Fruit fly (Drosophila melanogaster) whole organism, embryonic: ENCODE measurements around the gene ImpE1.

ENCODE experiments used
- Abd-B ChIP-seq: fragments of 200-800 bp; sonication (Bioruptor generic); optimal IDR thresholded peaks from 2 replicates; lab custom pipeline; 2018; ENCODE audit warnings: missing biosample characterization, mild to moderate bottlenecking, missing genetic modification characterization, moderate library complexity
- Aef1 ChIP-seq: fragments of 200-800 bp; sonication (Bioruptor generic); IDR thresholded peaks from 3 replicates; pipeline ENCODE4 v1.3.6; 2022; ENCODE audit warnings: missing biosample characterization, missing genetic modification characterization
- Asciz ChIP-seq: fragments of 200-800 bp; sonication (Bioruptor generic); optimal IDR thresholded peaks from 2 replicates; lab custom pipeline; 2017; ENCODE audit warnings: missing biosample characterization, mild to moderate bottlenecking, missing genetic modification characterization, missing genetic modification reagents
- Atf3 ChIP-seq: fragments of 200-800 bp; sonication (Bioruptor generic); optimal IDR thresholded peaks from 3 replicates; lab custom pipeline; 2016; ENCODE audit warnings: missing biosample characterization, missing genetic modification characterization
- B-H1 ChIP-seq: fragments of 200-800 bp; sonication (Bioruptor generic); IDR thresholded peaks from 3 replicates; pipeline ENCODE4 v1.3.6; 2022; ENCODE audit warnings: missing biosample characterization, missing genetic modification characterization
- Bdp1 ChIP-seq: fragments of 200-800 bp; sonication (Bioruptor generic); optimal IDR thresholded peaks from 3 replicates; lab custom pipeline; 2016; ENCODE audit warnings: missing biosample characterization, missing genetic modification characterization
- BtbVII ChIP-seq: fragments of 200-800 bp; sonication (Bioruptor generic); optimal IDR thresholded peaks from 3 replicates; lab custom pipeline; 2017; ENCODE audit warnings: missing biosample characterization, mild to moderate bottlenecking, missing genetic modification characterization
- C15 ChIP-seq: fragments of 200-800 bp; sonication (Bioruptor generic); IDR thresholded peaks from 3 replicates; pipeline ENCODE4 v1.3.6; 2022; ENCODE audit warnings: missing biosample characterization, missing genetic modification characterization
- CG11093 ChIP-seq: fragments of 200-800 bp; sonication (Bioruptor generic); IDR thresholded peaks from 3 replicates; pipeline ENCODE4 v1.3.6; 2022; ENCODE audit warnings: missing biosample characterization, missing genetic modification characterization
- CG11456 ChIP-seq: fragments of 200-800 bp; sonication (Bioruptor generic); IDR thresholded peaks from 3 replicates; pipeline ENCODE4 v1.3.6; 2022; ENCODE audit warnings: missing biosample characterization, missing genetic modification characterization
- CG13287 ChIP-seq: fragments of 200-800 bp; sonication (Bioruptor generic); IDR thresholded peaks from 2 replicates; pipeline ENCODE4 v1.3.6; 2022; ENCODE audit warnings: missing biosample characterization, missing genetic modification characterization; ENCODE audit not compliant: partially characterized antibody
- CG13775 ChIP-seq: fragments of 200-800 bp; sonication (Bioruptor generic); optimal IDR thresholded peaks from 3 replicates; lab custom pipeline; 2017; ENCODE audit warnings: missing biosample characterization, mild to moderate bottlenecking, missing genetic modification characterization
- CG15011 ChIP-seq: fragments of 200-800 bp; sonication (Bioruptor generic); optimal IDR thresholded peaks from 3 replicates; lab custom pipeline; 2018; ENCODE audit warnings: missing biosample characterization, mild to moderate bottlenecking, missing genetic modification characterization
- CG16863 ChIP-seq: fragments of 200-800 bp; sonication (Bioruptor generic); optimal IDR thresholded peaks from 3 replicates; lab custom pipeline; 2016; ENCODE audit warnings: missing biosample characterization, missing genetic modification characterization
- CG18011 ChIP-seq: fragments of 200-800 bp; sonication (Bioruptor generic); optimal IDR thresholded peaks from 2 replicates; lab custom pipeline; 2017; ENCODE audit warnings: missing biosample characterization, missing genetic modification characterization, mild to moderate bottlenecking, moderate library complexity, missing genotype
- CG2116 ChIP-seq: fragments of 200-800 bp; sonication (Bioruptor generic); optimal IDR thresholded peaks from 3 replicates; lab custom pipeline; 2018; ENCODE audit warnings: missing biosample characterization, mild to moderate bottlenecking, missing genetic modification characterization
- CG3407 ChIP-seq: fragments of 200-800 bp; sonication (Bioruptor generic); optimal IDR thresholded peaks from 2 replicates; lab custom pipeline; 2018; ENCODE audit warnings: missing biosample characterization, mild to moderate bottlenecking, missing genetic modification characterization
- CG3995 ChIP-seq: fragments of 200-800 bp; sonication (Bioruptor generic); optimal IDR thresholded peaks from 3 replicates; lab custom pipeline; 2016; ENCODE audit warnings: missing biosample characterization, missing genetic modification characterization
- CG4424 ChIP-seq: fragments of 200-800 bp; sonication (Bioruptor generic); optimal IDR thresholded peaks from 3 replicates; lab custom pipeline; 2016; ENCODE audit warnings: missing biosample characterization, missing genetic modification characterization
- CG6765 ChIP-seq: fragments of 200-800 bp; sonication (Bioruptor generic); optimal IDR thresholded peaks from 3 replicates; lab custom pipeline; 2017; ENCODE audit warnings: missing biosample characterization, mild to moderate bottlenecking, missing genetic modification characterization
- CG9215 ChIP-seq: fragments of 200-800 bp; sonication (Bioruptor generic); IDR thresholded peaks from 2 replicates; pipeline ENCODE4 v1.3.6; 2022; ENCODE audit warnings: missing biosample characterization, missing genetic modification characterization
- CG9437 ChIP-seq: fragments of 200-800 bp; sonication (Bioruptor generic); optimal IDR thresholded peaks from 2 replicates; lab custom pipeline; 2018; ENCODE audit warnings: missing biosample characterization, mild to moderate bottlenecking, missing genetic modification characterization
- CTCF ChIP-seq: fragments of 200-800 bp; sonication (Bioruptor generic); optimal IDR thresholded peaks from 2 replicates; lab custom pipeline; 2017; ENCODE audit warnings: missing biosample characterization, mild to moderate bottlenecking, missing genetic modification characterization, moderate library complexity
- D ChIP-seq, 2 experiments: fragments of 200-800 bp in 1 of 2; fragments of >200 bp in 1 of 2; sonication (Bioruptor generic) in 1 of 2; optimal IDR thresholded peaks; 2 replicates in 1 of 2; 3 replicates in 1 of 2; lab custom pipeline; 2017; ENCODE audit warnings: mild to moderate bottlenecking in 1 of 2, missing biosample characterization in 1 of 2, missing genetic modification characterization in 1 of 2, missing genetic modification reagents in 1 of 2
- D19B ChIP-seq: fragments of 200-800 bp; sonication (Bioruptor generic); optimal IDR thresholded peaks from 2 replicates; lab custom pipeline; 2017; ENCODE audit warnings: missing biosample characterization, mild to moderate bottlenecking, missing genetic modification characterization
- Deaf1 ChIP-seq: fragments of 200-800 bp; optimal IDR thresholded peaks from 3 replicates; lab custom pipeline; 2019; ENCODE audit warnings: missing biosample characterization, mild to moderate bottlenecking, missing genetic modification characterization, moderate library complexity
- Elba2 ChIP-seq: fragments of 200-800 bp; sonication (Bioruptor generic); optimal IDR thresholded peaks from 3 replicates; lab custom pipeline; 2016; ENCODE audit warnings: missing biosample characterization, missing genetic modification characterization
- HLH54F ChIP-seq: fragments of 200-800 bp; sonication (Bioruptor generic); optimal IDR thresholded peaks from 3 replicates; lab custom pipeline; 2016; ENCODE audit warnings: missing biosample characterization, missing genetic modification characterization
- HmgD ChIP-seq: fragments of 200-800 bp; sonication (Bioruptor generic); optimal IDR thresholded peaks from 3 replicates; lab custom pipeline; 2016; ENCODE audit warnings: missing biosample characterization, missing genetic modification characterization
- Hmr ChIP-seq: fragments of 200-800 bp; sonication (Bioruptor generic); optimal IDR thresholded peaks from 3 replicates; lab custom pipeline; 2017; ENCODE audit warnings: mild to moderate bottlenecking, missing biosample characterization, missing genetic modification reagents, missing genetic modification characterization
- MESR4 ChIP-seq: fragments of 200-800 bp; sonication (Bioruptor generic); optimal IDR thresholded peaks from 2 replicates; lab custom pipeline; 2018; ENCODE audit warnings: missing biosample characterization, mild to moderate bottlenecking, missing genetic modification characterization, moderate library complexity
- Max ChIP-seq: fragments of 200-800 bp; sonication (Bioruptor generic); optimal IDR thresholded peaks from 2 replicates; lab custom pipeline; 2016; ENCODE audit warnings: missing biosample characterization, mild to moderate bottlenecking, missing genetic modification characterization
- Meics ChIP-seq: fragments of 200-800 bp; sonication (Bioruptor generic); optimal IDR thresholded peaks from 2 replicates; lab custom pipeline; 2017; ENCODE audit warnings: missing biosample characterization, mild to moderate bottlenecking, missing genetic modification characterization
- Myb ChIP-seq: fragments of 200-800 bp; sonication (Bioruptor generic); optimal IDR thresholded peaks from 2 replicates; lab custom pipeline; 2016; ENCODE audit warnings: missing biosample characterization, missing genetic modification characterization
- Nf-YB ChIP-seq: fragments of 200-800 bp; sonication (Bioruptor generic); optimal IDR thresholded peaks from 3 replicates; lab custom pipeline; 2019; ENCODE audit warnings: missing biosample characterization, mild to moderate bottlenecking, missing genetic modification characterization, moderate library complexity
- ac ChIP-seq: fragments of 200-800 bp; sonication (Bioruptor generic); optimal IDR thresholded peaks from 3 replicates; lab custom pipeline; 2017; ENCODE audit warnings: missing biosample characterization, mild to moderate bottlenecking, missing genetic modification characterization
- ase ChIP-seq: fragments of 200-800 bp; sonication (Bioruptor generic); IDR thresholded peaks from 3 replicates; pipeline ENCODE4 v1.3.6; 2022; ENCODE audit warnings: missing biosample characterization, missing genetic modification characterization
- exex ChIP-seq: fragments of 200-800 bp; sonication (Bioruptor generic); optimal IDR thresholded peaks from 4 replicates; lab custom pipeline; 2018; ENCODE audit warnings: missing biosample characterization, mild to moderate bottlenecking, missing genetic modification characterization, moderate library complexity
- hkb ChIP-seq, 2 experiments: fragments of 200-800 bp in 1 of 2; fragments of >200 bp in 1 of 2; sonication (Bioruptor generic) in 1 of 2; IDR thresholded peaks in 1 of 2; optimal IDR thresholded peaks in 1 of 2; 2 replicates each; pipeline versions ENCODE4 v1.3.6 to Lab custom; 2017 to 2022; ENCODE audit warnings: missing biosample characterization in 1 of 2, missing genetic modification characterization in 1 of 2
- insv ChIP-seq, 2 experiments: fragments of 200-800 bp; sonication (Bioruptor generic); optimal IDR thresholded peaks; 3 replicates each; lab custom pipeline; 2016 to 2018; ENCODE audit warnings: missing biosample characterization in 2 of 2, missing genetic modification characterization in 2 of 2
- lilli ChIP-seq: fragments of 200-800 bp; sonication (Bioruptor generic); optimal IDR thresholded peaks from 3 replicates; lab custom pipeline; 2016; ENCODE audit warnings: missing biosample characterization, missing genetic modification characterization
- nmo ChIP-seq: fragments of 200-800 bp; sonication (Bioruptor generic); optimal IDR thresholded peaks from 2 replicates; lab custom pipeline; 2018; ENCODE audit warnings: missing biosample characterization, mild to moderate bottlenecking, missing genetic modification characterization, moderate library complexity
- phol ChIP-seq: fragments of 200-800 bp; sonication (Bioruptor generic); optimal IDR thresholded peaks from 3 replicates; lab custom pipeline; 2018; ENCODE audit warnings: missing biosample characterization, mild to moderate bottlenecking, missing genetic modification characterization, moderate library complexity
- row ChIP-seq: fragments of 200-800 bp; sonication (Bioruptor generic); IDR thresholded peaks from 3 replicates; pipeline ENCODE4 v1.3.6; 2022; ENCODE audit warnings: missing biosample characterization, missing genetic modification characterization
- sens ChIP-seq: fragments of 200-800 bp; sonication (Bioruptor generic); peaks from one replicate; lab custom pipeline; 2016; ENCODE audit warnings: missing biosample characterization, missing genetic modification characterization
- sens-2 ChIP-seq: fragments of 200-800 bp; sonication (Bioruptor generic); IDR thresholded peaks from 2 replicates; pipeline ENCODE4 v1.3.6; 2022; ENCODE audit warnings: missing biosample characterization, missing genetic modification characterization
- tll ChIP-seq, 2 experiments: fragments of 200-800 bp in 1 of 2; fragments of >200 bp in 1 of 2; sonication (Bioruptor generic) in 1 of 2; optimal IDR thresholded peaks; 2 replicates each; lab custom pipeline; 2017 to 2019; ENCODE audit warnings: missing biosample characterization in 2 of 2, missing genetic modification characterization in 2 of 2, mild to moderate bottlenecking in 1 of 2, moderate library complexity in 1 of 2
- unc-4 ChIP-seq: fragments of 200-800 bp; sonication (Bioruptor generic); IDR thresholded peaks from 2 replicates; pipeline ENCODE4 v1.3.6; 2022; ENCODE audit warnings: missing biosample characterization, missing genetic modification characterization; ENCODE audit not compliant: partially characterized antibody
- usp ChIP-seq: fragments of >200 bp; optimal IDR thresholded peaks from 2 replicates; lab custom pipeline; 2017; ENCODE audit warnings: missing biosample characterization, missing genetic modification characterization
- zen ChIP-seq: fragments of 200-800 bp; sonication (Bioruptor generic); optimal IDR thresholded peaks from 3 replicates; lab custom pipeline; 2018; ENCODE audit warnings: missing biosample characterization, mild to moderate bottlenecking, missing genetic modification characterization, moderate library complexity

Gene ImpE1

DNA sequence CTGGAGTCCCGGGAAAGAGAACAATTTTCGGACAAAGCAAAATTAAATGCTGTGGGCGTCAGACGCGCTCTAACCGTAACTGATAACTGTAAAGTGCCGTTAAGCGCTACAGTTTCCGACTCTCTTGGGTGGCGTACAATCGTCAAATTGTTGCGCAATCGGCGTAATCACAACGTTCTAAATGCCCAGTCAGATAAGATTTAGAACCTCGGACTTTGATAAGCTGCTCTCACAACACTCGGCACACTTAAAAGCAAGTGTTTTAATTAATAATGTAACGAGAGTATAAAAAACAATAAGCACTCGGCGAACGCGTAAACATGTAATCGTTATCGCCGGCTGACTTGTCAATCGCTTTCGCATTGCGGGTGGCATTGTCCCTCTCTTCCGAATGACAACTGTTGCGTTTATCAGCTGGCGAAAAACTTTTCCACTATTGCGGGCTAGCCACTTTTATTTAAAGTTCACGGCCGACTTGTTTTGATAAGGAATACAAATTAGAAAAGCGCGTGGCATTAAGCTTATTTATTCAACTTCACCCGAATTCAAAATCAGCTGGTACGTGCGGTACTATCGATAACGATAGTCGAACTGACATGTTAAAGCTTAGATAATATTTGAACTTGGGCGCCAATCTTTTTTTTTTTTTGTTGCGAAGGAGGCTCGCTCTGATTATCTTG is 13.3 kb upstream of the ImpE1 start (continued):
- TF ChIP-seq CG6765 (GFP tag; lab: Kevin White, UChicago) (no peak), Myb (no peak), MESR4 (GFP tag; lab: Kevin White, UChicago) (no peak), insv (GFP tag; optimal IDR thresholded peaks at IDR 0.05; lab: Kevin White, UChicago) (no peak), sens (GFP tag; lab: Kevin White, UChicago) (peak; percentile 69), CG13775 (GFP tag; lab: Kevin White, UChicago) (no peak), Nf-YB (no peak), CG9437 (GFP tag; lab: Kevin White, UChicago) (peak; percentile 10), Aef1 (GFP tag; lab: Robert Waterston, UW) (no peak), CG16863 (GFP tag; lab: Kevin White, UChicago) (no peak), D (optimal IDR thresholded peaks at IDR 0.05; lab: Kevin White, UChicago) (no peak), D (GFP tag; optimal IDR thresholded peaks at IDR 0.05; lab: Kevin White, UChicago) (no peak), Elba2 (no peak), ase (GFP tag; lab: Robert Waterston, UW) (no peak), Abd-B (GFP tag; lab: Kevin White, UChicago) (no peak), CG2116 (GFP tag; lab: Kevin White, UChicago) (peak; percentile 58), CG13287 (GFP tag; lab: Robert Waterston, UW) (peak; percentile 76), exex (tag; lab: Kevin White, UChicago) (peak; percentile 97), tll (GFP tag; optimal IDR thresholded peaks at IDR 0.05; lab: Kevin White, UChicago) (no peak), Meics (no peak), row (no peak), CTCF (GFP tag; lab: Kevin White, UChicago) (peak; percentile 38), BtbVII (GFP tag; lab: Kevin White, UChicago) (no peak), lilli (GFP tag; lab: Kevin White, UChicago) (no peak), CG9215 (GFP tag; lab: Robert Waterston, UW) (no peak), Atf3 (GFP tag; lab: Kevin White, UChicago) (no peak), CG11456 (GFP tag; lab: Robert Waterston, UW) (no peak), Deaf1 (tag; lab: Kevin White, UChicago) (peak; percentile 45), usp (GFP tag; lab: Kevin White, UChicago) (no peak), D19B (GFP tag; lab: Kevin White, UChicago) (no peak), sens-2 (GFP tag; lab: Robert Waterston, UW) (peak; percentile 49; the same call in 1 of the 2 replicates), CG11093 (no peak), B-H1 (no peak), Max (GFP tag; lab: Kevin White, UChicago) (no peak), CG15011 (GFP tag; lab: Kevin White, UChicago) (no peak), Hmr (GFP tag; lab: Kevin White, UChicago) (no peak), CG4424 (no peak), HmgD (GFP tag; lab: Kevin White, UChicago) (no peak), Asciz (GFP tag; lab: Kevin White, UChicago) (no peak), zen (tag; lab: Kevin White, UChicago) (no peak), CG3407 (no peak), CG18011 (GFP tag; lab: Kevin White, UChicago) (no peak), nmo (GFP tag; lab: Kevin White, UChicago) (no peak), phol (tag; lab: Kevin White, UChicago) (no peak), CG3995 (GFP tag; lab: Kevin White, UChicago) (no peak), hkb (optimal IDR thresholded peaks at IDR 0.05; lab: Kevin White, UChicago) (no peak), hkb (GFP tag; IDR thresholded peaks at IDR 0.05; lab: Robert Waterston, UW) (0 out of 2 replicates have a peak, but pooled peaks have one; percentile 7), Bdp1 (GFP tag; lab: Kevin White, UChicago) (no peak), HLH54F (GFP tag; lab: Kevin White, UChicago) (no peak), unc-4 (peak; percentile 74), C15 (GFP tag; lab: Robert Waterston, UW) (no peak), ac (GFP tag; lab: Kevin White, UChicago) (no peak)
